Worm (Caenorhabditis elegans) whole organism, mixed stage, embryonic: ENCODE data around the gene F13B12.2.

Source experiments
- M03D4.4 ChIP-seq: sonication (generic microtip); optimal IDR thresholded peaks from 2 replicates; lab custom pipeline; 2017; ENCODE audit warnings: mild to moderate bottlenecking, missing genetic modification characterization, missing compliant biosample characterization
- ceh-39 ChIP-seq: fragments of 150-350 bp; optimal IDR thresholded peaks from 2 replicates; lab custom pipeline; 2014; ENCODE audit warnings: missing biosample characterization, missing genetic modification characterization
- ceh-43 ChIP-seq: fragments of 200-800 bp; sonication (Bioruptor generic); optimal IDR thresholded peaks from 2 replicates; lab custom pipeline; 2018; ENCODE audit warnings: mild to moderate bottlenecking, missing genetic modification characterization, moderate library complexity, missing compliant biosample characterization
- ceh-83 ChIP-seq: fragments of 200-800 bp; sonication (Bioruptor generic); optimal IDR thresholded peaks from 2 replicates; lab custom pipeline; 2018; ENCODE audit warnings: mild to moderate bottlenecking, missing genetic modification characterization, missing compliant biosample characterization
- ces-1 ChIP-seq: fragments of 150-350 bp; optimal IDR thresholded peaks from 2 replicates; lab custom pipeline; 2014; ENCODE audit warnings: missing biosample characterization, missing genetic modification reagents, missing genetic modification characterization
- cnd-1 ChIP-seq: fragments of 200-800 bp; sonication (Bioruptor generic); optimal IDR thresholded peaks from 2 replicates; lab custom pipeline; 2018; ENCODE audit warnings: mild to moderate bottlenecking, missing genetic modification characterization, missing compliant biosample characterization
- elt-1 ChIP-seq: sonication (generic microtip); optimal IDR thresholded peaks from 2 replicates; lab custom pipeline; 2017; ENCODE audit warnings: missing genetic modification characterization, mild to moderate bottlenecking, missing compliant biosample characterization, antibody characterized with exemption, moderate library complexity, borderline replicate concordance; ENCODE audit not compliant: insufficient read depth
- ham-2 ChIP-seq: fragments of 200-800 bp; sonication (Bioruptor generic); optimal IDR thresholded peaks from 2 replicates; lab custom pipeline; 2018; ENCODE audit warnings: mild to moderate bottlenecking, missing genetic modification characterization, missing compliant biosample characterization
- hlh-1 ChIP-seq: fragments of 150-350 bp; optimal IDR thresholded peaks from 2 replicates; lab custom pipeline; 2014; ENCODE audit warnings: missing biosample characterization, missing genetic modification reagents, missing genetic modification characterization
- lin-32 ChIP-seq: fragments of 200-800 bp; sonication (Bioruptor generic); optimal IDR thresholded peaks from 2 replicates; lab custom pipeline; 2018; ENCODE audit warnings: mild to moderate bottlenecking, missing genetic modification characterization, missing compliant biosample characterization
- lsy-2 ChIP-seq: fragments of 150-350 bp; optimal IDR thresholded peaks from 2 replicates; lab custom pipeline; 2014; ENCODE audit warnings: missing biosample characterization, missing genetic modification characterization
- mab-5 ChIP-seq: fragments of 150-350 bp; optimal IDR thresholded peaks from 2 replicates; lab custom pipeline; 2014; ENCODE audit warnings: missing biosample characterization, missing genetic modification characterization
- nhr-12 ChIP-seq: fragments of 150-350 bp; optimal IDR thresholded peaks from 2 replicates; lab custom pipeline; 2014; ENCODE audit warnings: missing biosample characterization, missing genetic modification characterization
- nhr-2 ChIP-seq: fragments of 150-350 bp; optimal IDR thresholded peaks from 2 replicates; lab custom pipeline; 2014; ENCODE audit warnings: missing biosample characterization, missing genetic modification characterization
- nhr-237 ChIP-seq: fragments of 150-350 bp; optimal IDR thresholded peaks from 2 replicates; lab custom pipeline; 2014; ENCODE audit warnings: missing biosample characterization, missing genetic modification characterization
- nhr-76 ChIP-seq: sonication (generic microtip); optimal IDR thresholded peaks from 2 replicates; lab custom pipeline; 2017; ENCODE audit warnings: missing biosample characterization, missing genetic modification characterization
- pha-4 ChIP-seq: fragments of 150-350 bp; optimal IDR thresholded peaks from 2 replicates; lab custom pipeline; 2018; ENCODE audit warnings: missing biosample characterization, missing genetic modification reagents, missing genetic modification characterization
- sem-2 ChIP-seq: fragments of 200-800 bp; sonication (Bioruptor generic); optimal IDR thresholded peaks from 2 replicates; lab custom pipeline; 2018; ENCODE audit warnings: mild to moderate bottlenecking, missing genetic modification characterization, missing compliant biosample characterization
- snpc-4 ChIP-seq: fragments of 150-350 bp; optimal IDR thresholded peaks from 2 replicates; lab custom pipeline; 2014; ENCODE audit warnings: missing biosample characterization, missing genetic modification characterization
- sptf-1 ChIP-seq: sonication (generic microtip); optimal IDR thresholded peaks from 2 replicates; lab custom pipeline; 2017; ENCODE audit warnings: mild to moderate bottlenecking, missing genetic modification characterization, moderate library complexity, missing compliant biosample characterization
- tbx-8 ChIP-seq: fragments of 200-800 bp; sonication (Bioruptor generic); optimal IDR thresholded peaks from 2 replicates; lab custom pipeline; 2018; ENCODE audit warnings: mild to moderate bottlenecking, missing genetic modification characterization, moderate library complexity, missing compliant biosample characterization
- unc-120 ChIP-seq: sonication (generic microtip); optimal IDR thresholded peaks from 2 replicates; lab custom pipeline; 2017; ENCODE audit warnings: missing genetic modification characterization, missing compliant biosample characterization; ENCODE audit not compliant: poor library complexity, severe bottlenecking
- unc-39 ChIP-seq: fragments of 150-350 bp; optimal IDR thresholded peaks from 2 replicates; lab custom pipeline; 2014; ENCODE audit warnings: missing biosample characterization, missing genetic modification characterization
- unc-62 ChIP-seq: fragments of 150-350 bp; optimal IDR thresholded peaks from 2 replicates; lab custom pipeline; 2014; ENCODE audit warnings: missing biosample characterization, missing genetic modification reagents, missing genetic modification characterization
- ztf-11 ChIP-seq: fragments of 150-350 bp; optimal IDR thresholded peaks from 2 replicates; lab custom pipeline; 2014; ENCODE audit warnings: missing biosample characterization, missing genetic modification characterization

F13B12.2 gene

ce11 chrIV:10425129-10425528, 3.8 kb downstream of the F13B12.2 start:
- TF ChIP-seq cnd-1 (tag; lab: Kevin White, UChicago) (no peak), lsy-2 (tag; lab: Kevin White, UChicago) (peak; percentile 27), nhr-2 (no peak)

DNA sequence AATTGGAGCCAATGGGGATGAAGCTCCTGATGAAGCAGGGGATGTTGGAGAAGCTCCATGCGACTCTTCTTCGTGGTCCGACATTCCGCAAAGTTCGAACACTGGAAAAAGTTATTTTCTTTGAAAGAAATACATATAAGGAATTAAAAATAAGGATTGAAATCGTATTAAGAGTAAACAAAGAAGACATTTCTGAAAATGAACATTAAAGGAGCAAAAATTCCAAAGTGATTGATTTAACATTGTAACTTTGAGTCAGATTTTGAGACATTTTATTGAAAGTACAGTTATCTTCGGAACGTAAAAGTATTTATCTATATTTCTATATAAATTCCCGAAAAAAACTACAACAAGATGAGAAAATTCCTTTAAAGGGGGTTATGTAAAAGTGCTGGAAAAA, 4.4 kb downstream of the F13B12.2 start, which contains the start of gene F13B12.1:
Gene F13B12.1, minus strand, starts transcription at position 101 of the 400 bp plus-strand sequence.
- TF ChIP-seq sem-2 (GFP tag; lab: Kevin White, UChicago) (no peak), lin-32 (no peak), unc-39 (tag; lab: Kevin White, UChicago) (no peak), ztf-11 (tag; lab: Kevin White, UChicago) (no peak), unc-120 (tag; lab: Kevin White, UChicago) (no peak), M03D4.4 (tag; lab: Kevin White, UChicago) (no peak), elt-1 (tag; lab: Kevin White, UChicago) (no peak), ces-1 (GFP tag; lab: Kevin White, UChicago) (no peak), tbx-8 (GFP tag; lab: Kevin White, UChicago) (no peak), snpc-4 (no peak), nhr-76 (no peak), pha-4 (tag; lab: Kevin White, UChicago) (no peak)

DNA sequence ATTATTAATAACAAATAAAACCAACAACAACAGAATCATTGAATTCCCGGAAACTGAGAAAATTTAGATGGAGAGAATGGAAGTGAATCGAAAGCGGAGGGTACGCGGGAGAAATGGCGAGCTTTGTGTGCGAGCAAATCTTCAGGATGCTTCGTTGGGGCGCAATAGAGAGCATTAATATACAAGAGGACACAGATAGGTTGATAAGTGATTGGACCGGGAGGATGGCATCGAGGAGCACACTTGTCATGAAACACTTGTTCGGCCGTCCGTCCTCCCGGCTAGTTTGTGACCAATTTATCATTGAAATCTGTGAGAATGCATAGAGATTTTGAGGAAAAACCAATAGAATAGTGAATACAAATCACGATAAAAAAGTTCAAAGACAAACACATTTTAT, 6.7 kb downstream of the F13B12.2 start:
- TF ChIP-seq tbx-8 (GFP tag; lab: Kevin White, UChicago) = no peak
- TF ChIP-seq unc-120 (tag; lab: Kevin White, UChicago) = peak; percentile 51
- TF ChIP-seq hlh-1 (tag; lab: Kevin White, UChicago) = peak; percentile 64

DNA sequence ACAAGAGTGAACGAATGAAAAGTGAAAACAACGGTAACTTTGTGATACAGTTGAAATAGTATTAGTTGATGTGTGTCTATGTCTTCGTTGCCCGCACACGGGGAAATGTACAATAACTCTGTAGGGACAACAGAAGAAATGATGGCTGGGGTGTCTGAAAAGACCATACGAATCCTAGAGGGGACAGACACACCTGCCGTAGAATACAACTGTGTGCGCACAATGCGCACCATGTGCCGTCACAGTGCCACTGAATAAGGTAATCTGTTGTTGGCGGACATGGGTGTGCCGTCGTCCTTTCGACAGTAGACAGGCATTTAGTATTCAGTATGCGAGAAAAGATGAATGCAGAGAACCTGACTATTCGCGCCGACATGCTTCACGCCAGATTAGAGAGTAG, 7.7 kb downstream of the F13B12.2 start:
- TF ChIP-seq lin-32 = peak; percentile 57
- no peak for TF ChIP-seq ces-1 (GFP tag; lab: Kevin White, UChicago)
- TF ChIP-seq ham-2 = peak; percentile 2
- TF ChIP-seq M03D4.4 (tag; lab: Kevin White, UChicago) = no peak
- TF ChIP-seq cnd-1 (tag; lab: Kevin White, UChicago) = peak; percentile 35
- peak; percentile 61 for TF ChIP-seq pha-4 (tag; lab: Kevin White, UChicago)

ce11 chrIV:10420440-10420839, 8.5 kb downstream of the F13B12.2 start:
- TF ChIP-seq ceh-83 (GFP tag; lab: Kevin White, UChicago) (no peak), nhr-12 (tag; lab: Kevin White, UChicago) (no peak), sem-2 (GFP tag; lab: Kevin White, UChicago) (no peak), ztf-11 (tag; lab: Kevin White, UChicago) (no peak), unc-120 (tag; lab: Kevin White, UChicago) (no peak), sptf-1 (tag; lab: Kevin White, UChicago) (no peak), unc-62 (no peak), ceh-43 (GFP tag; lab: Kevin White, UChicago) (no peak), nhr-2 (no peak), nhr-76 (no peak), unc-39 (tag; lab: Kevin White, UChicago) (no peak), ceh-39 (tag; lab: Kevin White, UChicago) (no peak), lsy-2 (tag; lab: Kevin White, UChicago) (no peak)

ce11 chrIV:10419896-10420295, 9.0 kb downstream of the F13B12.2 start:
- no peak for TF ChIP-seq pha-4 (tag; lab: Kevin White, UChicago)
- TF ChIP-seq hlh-1 (tag; lab: Kevin White, UChicago) = peak; percentile 38
- TF ChIP-seq unc-120 (tag; lab: Kevin White, UChicago) = peak; percentile 30
- peak; percentile 75 for TF ChIP-seq unc-62

ce11 chrIV:10417781-10418180, 11.1 kb downstream of the F13B12.2 start, which contains the start of gene F13B12.6:
Gene F13B12.6, minus strand, starts transcription at chrIV:10417881.
- TF ChIP-seq nhr-237 (tag; lab: Kevin White, UChicago) (no peak), lin-32 (no peak), ztf-11 (tag; lab: Kevin White, UChicago) (no peak), unc-62 (no peak), hlh-1 (tag; lab: Kevin White, UChicago) (no peak), lsy-2 (tag; lab: Kevin White, UChicago) (no peak), mab-5 (tag; lab: Kevin White, UChicago) (no peak), sptf-1 (tag; lab: Kevin White, UChicago) (no peak), unc-39 (tag; lab: Kevin White, UChicago) (no peak)
